Worm (Caenorhabditis elegans) whole organism, late embryonic: Measurements from ENCODE around the gene nspb-4.
A peak's percentile ranks its signal among the peaks of the same experiment; 100 is the strongest.

Source experiments
- C08G9.2 ChIP-seq: sonication (generic microtip); optimal IDR thresholded peaks from 2 replicates; lab custom pipeline; 2016; ENCODE audit warnings: mild to moderate bottlenecking, missing genetic modification characterization, moderate library complexity, missing compliant biosample characterization
- F13H6.1 ChIP-seq: sonication (generic microtip); optimal IDR thresholded peaks from 2 replicates; lab custom pipeline; 2016; ENCODE audit warnings: missing genetic modification characterization, missing compliant biosample characterization
- K02D7.2 ChIP-seq: sonication (generic microtip); optimal IDR thresholded peaks from 2 replicates; lab custom pipeline; 2017; ENCODE audit warnings: mild to moderate bottlenecking, missing genetic modification characterization, missing compliant biosample characterization
- T23F11.4 ChIP-seq: fragments of 200-800 bp; sonication (Bioruptor generic); optimal IDR thresholded peaks from 2 replicates; lab custom pipeline; 2018; ENCODE audit warnings: mild to moderate bottlenecking, missing genetic modification characterization, missing compliant biosample characterization
- ahr-1 ChIP-seq: sonication (generic microtip); optimal IDR thresholded peaks from 2 replicates; lab custom pipeline; 2016; ENCODE audit warnings: missing genetic modification characterization, missing compliant biosample characterization
- ama-1 ChIP-seq: fragments of 150-350 bp; optimal IDR thresholded peaks from 2 replicates; lab custom pipeline; 2014
- ceh-18 ChIP-seq: sonication (generic microtip); optimal IDR thresholded peaks from 2 replicates; lab custom pipeline; 2016; ENCODE audit warnings: missing genetic modification characterization, missing compliant biosample characterization
- ceh-19 ChIP-seq: fragments of 200-800 bp; sonication (Bioruptor generic); optimal IDR thresholded peaks from 2 replicates; lab custom pipeline; 2018; ENCODE audit warnings: mild to moderate bottlenecking, missing genetic modification characterization, missing compliant biosample characterization
- ceh-2 ChIP-seq: sonication (generic microtip); optimal IDR thresholded peaks from 2 replicates; lab custom pipeline; 2016; ENCODE audit warnings: missing genotype, missing genetic modification characterization, missing compliant biosample characterization
- ceh-31 ChIP-seq: sonication (generic microtip); optimal IDR thresholded peaks from 2 replicates; lab custom pipeline; 2016; ENCODE audit warnings: missing genetic modification characterization, missing compliant biosample characterization
- ceh-48 ChIP-seq: sonication (generic microtip); optimal IDR thresholded peaks from 2 replicates; lab custom pipeline; 2016; ENCODE audit warnings: missing genetic modification characterization, inconsistent platforms, missing compliant biosample characterization
- ceh-6 ChIP-seq: fragments of 200-800 bp; sonication (Bioruptor generic); optimal IDR thresholded peaks from 2 replicates; lab custom pipeline; 2018; ENCODE audit warnings: mild to moderate bottlenecking, missing genetic modification characterization, missing compliant biosample characterization
- ceh-9 ChIP-seq: sonication (generic microtip); optimal IDR thresholded peaks from 2 replicates; lab custom pipeline; 2016; ENCODE audit warnings: mild to moderate bottlenecking, missing genetic modification characterization, inconsistent platforms, missing compliant biosample characterization
- dmd-4 ChIP-seq: sonication (generic microtip); optimal IDR thresholded peaks from 2 replicates; lab custom pipeline; 2016; ENCODE audit warnings: borderline replicate concordance, missing genetic modification characterization, missing compliant biosample characterization
- elt-2 ChIP-seq: sonication (generic microtip); optimal IDR thresholded peaks from 2 replicates; lab custom pipeline; 2016; ENCODE audit warnings: missing genetic modification reagents, missing genetic modification characterization, missing compliant biosample characterization
- elt-4 ChIP-seq: sonication (generic microtip); optimal IDR thresholded peaks from 2 replicates; lab custom pipeline; 2016; ENCODE audit warnings: missing genetic modification characterization, missing compliant biosample characterization
- eyg-1 ChIP-seq: sonication (generic microtip); optimal IDR thresholded peaks from 2 replicates; lab custom pipeline; 2016; ENCODE audit warnings: missing genotype, missing genetic modification characterization, missing compliant biosample characterization
- fax-1 ChIP-seq: sonication (generic microtip); optimal IDR thresholded peaks from 2 replicates; lab custom pipeline; 2016; ENCODE audit warnings: missing genotype, missing genetic modification characterization, missing compliant biosample characterization
- fkh-6 ChIP-seq: sonication (generic microtip); optimal IDR thresholded peaks from 2 replicates; lab custom pipeline; 2016; ENCODE audit warnings: missing genetic modification characterization, missing compliant biosample characterization
- gmeb-2 ChIP-seq: sonication (generic microtip); optimal IDR thresholded peaks from 2 replicates; lab custom pipeline; 2016; ENCODE audit warnings: missing genetic modification characterization, inconsistent platforms, missing compliant biosample characterization
- hlh-15 ChIP-seq: sonication (generic microtip); optimal IDR thresholded peaks from 2 replicates; lab custom pipeline; 2016; ENCODE audit warnings: missing genetic modification characterization, missing compliant biosample characterization
- hlh-30 ChIP-seq: sonication (generic microtip); optimal IDR thresholded peaks from 2 replicates; lab custom pipeline; 2017; ENCODE audit warnings: antibody characterized with exemption, missing genetic modification characterization, missing compliant biosample characterization; ENCODE audit not compliant: insufficient read depth
- madf-2 ChIP-seq: sonication (generic microtip); optimal IDR thresholded peaks from 2 replicates; lab custom pipeline; 2017; ENCODE audit warnings: missing genetic modification characterization, missing compliant biosample characterization
- mec-3 ChIP-seq: sonication (generic microtip); optimal IDR thresholded peaks from 2 replicates; lab custom pipeline; 2016; ENCODE audit warnings: borderline replicate concordance, missing genetic modification characterization, missing compliant biosample characterization
- nfya-1 ChIP-seq: sonication (generic microtip); optimal IDR thresholded peaks from 2 replicates; lab custom pipeline; 2017; ENCODE audit warnings: missing genetic modification characterization, mild to moderate bottlenecking, missing compliant biosample characterization, antibody characterized with exemption, moderate library complexity
- nhr-232 ChIP-seq: sonication (generic microtip); optimal IDR thresholded peaks from 2 replicates; lab custom pipeline; 2016; ENCODE audit warnings: missing genetic modification characterization, missing compliant biosample characterization
- odd-2 ChIP-seq: sonication (generic microtip); optimal IDR thresholded peaks from 2 replicates; lab custom pipeline; 2017; ENCODE audit warnings: antibody characterized with exemption, mild to moderate bottlenecking, missing genetic modification characterization, missing compliant biosample characterization
- pag-3 ChIP-seq: sonication (generic microtip); optimal IDR thresholded peaks from 2 replicates; lab custom pipeline; 2016; ENCODE audit warnings: missing compliant biosample characterization, missing genetic modification characterization, borderline replicate concordance
- pat-9 ChIP-seq: fragments of 200-800 bp; sonication (Bioruptor generic); optimal IDR thresholded peaks from 2 replicates; lab custom pipeline; 2018; ENCODE audit warnings: mild to moderate bottlenecking, missing genetic modification characterization, moderate library complexity, missing compliant biosample characterization
- pqm-1 ChIP-seq: sonication (generic microtip); optimal IDR thresholded peaks from 2 replicates; lab custom pipeline; 2016; ENCODE audit warnings: missing genetic modification characterization, missing compliant biosample characterization
- rnt-1 ChIP-seq: sonication (generic microtip); optimal IDR thresholded peaks from 2 replicates; lab custom pipeline; 2016; ENCODE audit warnings: missing genetic modification characterization, missing compliant biosample characterization
- sdc-2 ChIP-seq: sonication (generic microtip); optimal IDR thresholded peaks from 2 replicates; lab custom pipeline; 2016; ENCODE audit warnings: missing genotype, missing genetic modification characterization, missing compliant biosample characterization
- sox-2 ChIP-seq: fragments of 200-800 bp; sonication (Bioruptor generic); IDR thresholded peaks from 2 replicates; pipeline ENCODE4 v1.3.6; 2022; ENCODE audit warnings: missing genetic modification reagents, missing genetic modification characterization, missing compliant biosample characterization
- tbx-7 ChIP-seq: sonication (generic microtip); optimal IDR thresholded peaks from 2 replicates; lab custom pipeline; 2016; ENCODE audit warnings: missing genotype, missing genetic modification characterization, missing compliant biosample characterization
- unc-3 ChIP-seq, 2 experiments: fragments of 200-800 bp in 1 of 2; sonication (Bioruptor generic) in 1 of 2; sonication (generic microtip) in 1 of 2; conservative IDR thresholded peaks in 1 of 2; optimal IDR thresholded peaks in 1 of 2; 2 replicates each; pipeline versions ENCODE4 v1.3.6 to Lab custom; 2016 to 2022; ENCODE audit warnings: missing compliant biosample characterization in 2 of 2, missing genetic modification characterization in 2 of 2, missing genetic modification reagents in 1 of 2
- unc-42 ChIP-seq: sonication (generic microtip); optimal IDR thresholded peaks from 2 replicates; lab custom pipeline; 2016; ENCODE audit warnings: missing genotype, missing genetic modification characterization, missing compliant biosample characterization
- unc-55 ChIP-seq: sonication (generic microtip); optimal IDR thresholded peaks from 2 replicates; lab custom pipeline; 2017; ENCODE audit warnings: missing biosample characterization, missing genetic modification reagents, missing genetic modification characterization
- unc-86 ChIP-seq: sonication (generic microtip); optimal IDR thresholded peaks from 2 replicates; lab custom pipeline; 2016; ENCODE audit warnings: missing genetic modification characterization, missing compliant biosample characterization
- ztf-16 ChIP-seq: sonication (generic microtip); optimal IDR thresholded peaks from 2 replicates; lab custom pipeline; 2017; ENCODE audit warnings: missing genetic modification characterization, missing compliant biosample characterization

Gene nspb-4

ce11 chrIV:6618607-6619006 is 20.6 kb downstream of the nspb-4 start:
- TF ChIP-seq pat-9 (tag; lab: Kevin White, UChicago) (no peak), unc-3 (GFP tag; conservative IDR thresholded peaks at IDR 0.05; lab: Robert Waterston, UW) (no peak), unc-3 (tag; optimal IDR thresholded peaks at IDR 0.05; lab: Kevin White, UChicago) (no peak), ceh-31 (no peak), madf-2 (tag; lab: Kevin White, UChicago) (no peak), T23F11.4 (GFP tag; lab: Kevin White, UChicago) (no peak), hlh-30 (tag; lab: Kevin White, UChicago) (no peak)

ce11 chrIV:6621252-6621651 is 23.2 kb downstream of the nspb-4 start, which contains the start of gene C01B10.3:
TSS of gene C01B10.3 (minus strand) at chrIV:6621352.
- TF ChIP-seq ceh-48 (tag; lab: Kevin White, UChicago) (no peak), mec-3 (tag; lab: Kevin White, UChicago) (no peak), ceh-6 (no peak), ztf-16 (tag; lab: Kevin White, UChicago) (no peak), dmd-4 (no peak), sdc-2 (tag; lab: Kevin White, UChicago) (no peak), nhr-232 (tag; lab: Kevin White, UChicago) (no peak), T23F11.4 (GFP tag; lab: Kevin White, UChicago) (no peak), ceh-18 (tag; lab: Kevin White, UChicago) (no peak), ahr-1 (no peak), nfya-1 (tag; lab: Kevin White, UChicago) (no peak)

DNA sequence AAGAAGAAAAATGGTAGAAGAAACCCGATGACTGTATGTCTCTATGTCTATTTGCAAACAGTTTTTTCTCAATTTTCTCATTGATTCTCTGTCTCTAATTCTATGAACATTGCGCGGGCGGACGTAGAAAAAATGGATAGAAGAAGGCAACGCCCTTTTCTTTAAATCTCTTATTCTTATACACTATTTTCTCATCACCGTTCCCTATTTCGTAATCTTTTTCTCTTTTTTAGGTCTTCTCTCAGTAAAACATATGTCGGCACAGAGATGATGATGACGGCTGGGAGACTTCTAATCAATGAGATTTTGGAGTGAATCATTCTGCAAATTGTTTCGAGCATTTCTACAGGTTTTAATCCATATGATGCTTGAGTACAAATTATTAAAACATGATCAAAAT is 24.1 kb downstream of the nspb-4 start:
- TF ChIP-seq fkh-6 (tag; lab: Kevin White, UChicago) (no peak), ceh-2 (no peak), ceh-18 (tag; lab: Kevin White, UChicago) (no peak)

DNA sequence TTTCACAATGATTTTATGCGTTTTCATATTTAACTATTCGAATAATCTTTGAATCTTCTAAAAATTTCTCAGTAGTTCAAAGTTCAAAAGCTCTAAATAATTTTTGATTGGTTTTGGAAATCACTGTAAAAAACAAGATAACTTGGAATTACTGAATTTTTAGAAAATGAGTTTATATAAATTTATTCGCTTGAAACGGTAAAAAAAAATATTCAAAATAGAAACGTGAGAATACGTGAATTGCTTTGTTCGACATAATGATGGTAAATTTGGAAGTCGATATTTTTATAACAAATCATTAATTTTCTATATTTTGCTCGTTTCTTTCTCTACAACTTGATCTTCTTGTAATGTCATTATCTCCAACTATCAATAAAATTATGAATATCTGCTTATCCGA is 25.4 kb downstream of the nspb-4 start, which contains the start of gene C01B10.44:
TSS of gene C01B10.44 (plus strand) at position 301 of the 400 bp plus-strand sequence.
- TF ChIP-seq unc-86 (no peak), T23F11.4 (GFP tag; lab: Kevin White, UChicago) (no peak), nhr-232 (tag; lab: Kevin White, UChicago) (no peak)

DNA sequence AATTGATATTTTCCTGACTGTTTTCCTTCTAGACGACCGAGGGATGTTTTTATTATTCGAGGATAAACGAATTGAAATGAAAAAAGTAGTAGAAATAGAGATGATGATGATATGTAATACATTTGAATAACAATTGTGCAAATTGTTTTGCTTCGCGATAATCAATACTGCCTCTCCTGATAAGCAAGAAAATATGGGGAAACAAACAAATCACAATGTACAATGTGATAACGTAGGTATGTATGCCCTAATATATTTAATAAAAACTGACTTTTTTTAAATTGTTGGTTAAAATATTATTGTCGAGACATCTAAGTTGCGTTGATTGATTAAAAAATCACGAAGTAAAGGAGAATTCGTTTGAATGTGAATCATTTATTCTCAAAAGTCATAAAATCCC is 29.8 kb downstream of the nspb-4 start, which contains the start of gene cest-5.2:
TSS of gene cest-5.2 (minus strand) at position 128 of the 400 bp plus-strand sequence.
- TF ChIP-seq pag-3 (tag; lab: Kevin White, UChicago) (no peak), nfya-1 (tag; lab: Kevin White, UChicago) (no peak), rnt-1 (tag; lab: Kevin White, UChicago) (no peak), eyg-1 (tag; lab: Kevin White, UChicago) (no peak), odd-2 (no peak), elt-2 (tag; lab: Kevin White, UChicago) (peak; percentile 73), pqm-1 (no peak), madf-2 (tag; lab: Kevin White, UChicago) (no peak)
- TF ChIP-seq, all 69 proteins: peak for 1

- TF ChIP-seq pqm-1 = no peak
- TF ChIP-seq K02D7.2 = no peak
- no peak for TF ChIP-seq elt-4 (tag; lab: Kevin White, UChicago)
- no peak for TF ChIP-seq hlh-15 (tag; lab: Kevin White, UChicago)
- TF ChIP-seq ahr-1 = no peak
- peak; percentile 56 for TF ChIP-seq unc-42
- no peak for TF ChIP-seq unc-55 (GFP tag; lab: Kevin White, UChicago)
- TF ChIP-seq eyg-1 (tag; lab: Kevin White, UChicago) = peak; percentile 17
- peak; percentile 45 for TF ChIP-seq fax-1 (tag; lab: Kevin White, UChicago)
- TF ChIP-seq rnt-1 (tag; lab: Kevin White, UChicago) = peak; percentile 52
- TF ChIP-seq ceh-18 (tag; lab: Kevin White, UChicago) = no peak
- peak; percentile 84 for TF ChIP-seq tbx-7 (tag; lab: Kevin White, UChicago)
- TF ChIP-seq ceh-19 = no peak
- TF ChIP-seq C08G9.2 (tag; lab: Kevin White, UChicago) = peak; percentile 91
- no peak for TF ChIP-seq T23F11.4 (GFP tag; lab: Kevin White, UChicago)
- no peak for TF ChIP-seq gmeb-2 (tag; lab: Kevin White, UChicago)
- no peak for TF ChIP-seq ztf-16 (tag; lab: Kevin White, UChicago)
- TF ChIP-seq sox-2 = no peak
- TF ChIP-seq mec-3 (tag; lab: Kevin White, UChicago) = peak; percentile 60
- no peak for TF ChIP-seq dmd-4
- no peak for TF ChIP-seq ceh-9 (tag; lab: Kevin White, UChicago)
- TF ChIP-seq F13H6.1 (tag; lab: Kevin White, UChicago) = peak; percentile 58
- TF ChIP-seq ama-1 (lab: Kevin White, UChicago) = no peak
- TF ChIP-seq pag-3 (tag; lab: Kevin White, UChicago) = no peak
Measured at ce11 chrIV:6631704-6632272, 33.8 kb downstream of the nspb-4 start, which contains the start of the genes cest-5.1 and C01B10.9. TSS of gene cest-5.1 (minus strand) at chrIV:6631754. TSS of gene C01B10.9 (plus strand) at chrIV:6632222.
